Fruit fly (Drosophila melanogaster): Measurements from ENCODE around the gene CG32182.

The CG32182 gene

dm6 chr3L:17758084-17758211 is at the start of gene CG32182:
CG32182 (plus strand) TSS chr3L:17758112.
- no peak for TF ChIP-seq Hr38 (GFP tag; optimal IDR thresholded peaks at IDR 0.05)
- no peak for TF ChIP-seq Smox (GFP tag; optimal IDR thresholded peaks at IDR 0.05)
- no peak for TF ChIP-seq CG7368 (GFP tag; optimal IDR thresholded peaks at IDR 0.05)
- TF ChIP-seq Blimp-1 (GFP tag; optimal IDR thresholded peaks at IDR 0.05), result no peak
- no peak for TF ChIP-seq fd59A (GFP tag; optimal IDR thresholded peaks at IDR 0.05)
- TF ChIP-seq CG10631 (GFP tag; optimal IDR thresholded peaks at IDR 0.05), result no peak
- TF ChIP-seq CG6808 (GFP tag; optimal IDR thresholded peaks at IDR 0.05), result no peak
- TF ChIP-seq Lpt (GFP tag; optimal IDR thresholded peaks at IDR 0.05), result no peak
- TF ChIP-seq CG16779 (tag; optimal IDR thresholded peaks at IDR 0.05), result no peak
- no peak for TF ChIP-seq Eip78C (GFP tag)
- TF ChIP-seq Ets96B (tag; optimal IDR thresholded peaks at IDR 0.05), result no peak
- no peak for TF ChIP-seq pdm3 (GFP tag; optimal IDR thresholded peaks at IDR 0.05)
- TF ChIP-seq Sox14 (GFP tag; optimal IDR thresholded peaks at IDR 0.05), result no peak
- no peak for TF ChIP-seq CG6276 (GFP tag; optimal IDR thresholded peaks at IDR 0.05)
- TF ChIP-seq svp (GFP tag), result no peak
- TF ChIP-seq CG6792 (GFP tag; optimal IDR thresholded peaks at IDR 0.05), result no peak
- TF ChIP-seq CG8319 (GFP tag; optimal IDR thresholded peaks at IDR 0.05), result no peak
- TF ChIP-seq eg (GFP tag; IDR thresholded peaks at IDR 0.05), result no peak
- TF ChIP-seq CG6163 (GFP tag; IDR thresholded peaks at IDR 0.05), result no peak
- TF ChIP-seq acj6 (GFP tag; optimal IDR thresholded peaks at IDR 0.05), result no peak

DNA sequence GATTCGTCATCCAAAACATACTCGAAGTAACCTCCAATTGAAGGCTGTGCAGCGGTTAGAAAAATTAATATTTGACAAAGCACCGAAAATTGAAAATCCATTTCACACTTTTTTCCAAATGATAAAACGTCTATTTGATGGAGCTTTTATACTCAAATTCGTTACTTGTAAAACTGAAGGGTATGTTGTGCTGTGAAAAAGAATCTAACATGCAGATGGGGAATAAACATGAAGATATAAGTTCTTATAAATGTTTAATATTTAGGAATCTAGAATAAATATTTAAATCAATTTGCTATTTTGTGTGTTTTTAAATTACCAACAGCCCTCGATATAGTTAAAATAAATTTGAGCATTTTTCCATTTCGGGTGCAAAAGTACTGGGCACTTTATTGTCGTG is 38.2 kb upstream of the CG32182 start, which contains the start of gene CheB74a:
Gene CheB74a (minus strand): TSS at position 101 of the 400 bp plus-strand sequence.
- TF ChIP-seq salr (GFP tag; optimal IDR thresholded peaks at IDR 0.05), result no peak
- TF ChIP-seq dsx (GFP tag; optimal IDR thresholded peaks at IDR 0.05; ENCODE audit: poor library complexity, severe bottlenecking), result no peak
- no peak for TF ChIP-seq fd85E (GFP tag; optimal IDR thresholded peaks at IDR 0.05)
- TF ChIP-seq CG9139 (GFP tag; optimal IDR thresholded peaks at IDR 0.05), result no peak
- no peak for TF ChIP-seq ss (GFP tag; optimal IDR thresholded peaks at IDR 0.05)
- no peak for TF ChIP-seq Sox15 (GFP tag; optimal IDR thresholded peaks at IDR 0.05)
- TF ChIP-seq eg (GFP tag; IDR thresholded peaks at IDR 0.05), result no peak
- no peak for TF ChIP-seq vri (GFP tag; optimal IDR thresholded peaks at IDR 0.05)
- no peak for TF ChIP-seq CG11294 (GFP tag; IDR thresholded peaks at IDR 0.05)
- no peak for TF ChIP-seq fd59A (GFP tag; optimal IDR thresholded peaks at IDR 0.05)
- TF ChIP-seq CG8119 (GFP tag; IDR thresholded peaks at IDR 0.05), result no peak
- no peak for TF ChIP-seq CG11762 (GFP tag; optimal IDR thresholded peaks at IDR 0.05; ENCODE audit: insufficient read depth)

DNA sequence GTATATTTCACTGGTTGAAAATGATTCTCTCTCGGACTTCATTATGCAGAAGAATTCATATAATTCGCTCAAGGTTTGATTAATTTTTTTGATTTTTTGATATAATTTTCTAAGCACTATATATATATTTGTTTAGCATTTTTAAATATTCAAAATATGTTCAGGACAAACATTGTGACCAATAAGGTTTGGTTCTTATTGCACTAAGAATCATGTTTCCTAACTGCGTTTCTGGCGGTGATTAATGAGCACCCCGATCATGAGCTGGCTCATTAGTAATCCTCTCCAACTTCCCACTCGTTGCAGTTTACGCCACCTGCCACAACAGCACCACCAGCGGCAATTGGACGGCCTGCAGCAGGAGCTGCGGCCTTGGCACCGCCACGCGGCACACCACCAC is 28.6 kb upstream of the CG32182 start, which contains the start of gene CG6052:
Gene CG6052 (minus strand): TSS at position 101 of the 400 bp plus-strand sequence.
- TF ChIP-seq CG9139 (GFP tag; optimal IDR thresholded peaks at IDR 0.05) (no peak), Ets21C (GFP tag; optimal IDR thresholded peaks at IDR 0.05) (no peak), CG3919 (GFP tag; optimal IDR thresholded peaks at IDR 0.05) (no peak), net (GFP tag; optimal IDR thresholded peaks at IDR 0.05) (no peak), achi (GFP tag; optimal IDR thresholded peaks at IDR 0.05) (no peak)

DNA sequence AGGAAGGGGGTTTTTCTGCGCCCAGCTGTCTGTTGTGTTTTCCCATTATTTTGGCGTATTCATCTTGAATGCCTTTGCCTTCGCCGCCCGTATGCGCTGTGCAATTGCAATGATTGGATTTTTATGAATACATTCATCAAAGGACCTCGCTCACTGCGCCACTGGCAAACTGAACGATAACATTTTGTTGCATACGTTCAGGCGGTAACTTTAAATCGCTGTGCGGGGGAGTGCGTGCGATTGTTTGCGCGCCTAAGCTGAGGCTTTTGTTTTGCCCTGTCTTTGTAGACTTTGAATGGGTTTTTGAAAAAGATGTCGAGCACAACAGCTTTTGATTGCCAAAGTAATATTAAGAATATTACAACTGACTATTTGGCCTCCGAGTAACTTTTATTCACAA is 18.3 kb upstream of the CG32182 start:
- TF ChIP-seq eg (GFP tag; IDR thresholded peaks at IDR 0.05) (no peak), CG6808 (GFP tag; optimal IDR thresholded peaks at IDR 0.05) (no peak), fd85E (GFP tag; optimal IDR thresholded peaks at IDR 0.05) (no peak)

DNA sequence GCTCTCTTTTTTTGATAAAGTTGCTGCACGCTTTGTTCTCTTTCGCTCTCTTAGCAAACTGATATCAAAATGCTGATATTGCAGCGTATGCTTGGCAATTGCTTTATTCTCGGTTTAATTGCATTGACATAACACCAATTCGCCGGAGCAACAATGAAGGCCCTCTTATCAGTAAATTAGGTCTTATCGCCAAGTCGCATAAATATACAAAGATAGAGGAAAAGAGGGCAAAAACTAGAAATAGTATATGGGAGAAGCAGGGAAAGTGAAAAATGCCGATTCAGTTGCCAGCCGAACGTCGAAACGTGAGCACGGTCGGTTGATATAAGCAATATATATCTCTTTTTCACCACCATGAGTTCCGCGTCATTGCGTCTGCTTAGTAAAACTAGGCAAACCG is 17.4 kb upstream of the CG32182 start, which contains the start of gene CG7460:
Gene CG7460 (plus strand): TSS at position 70 of the 400 bp plus-strand sequence.
- TF ChIP-seq Sox14 (GFP tag; optimal IDR thresholded peaks at IDR 0.05) (peak; percentile 6), dsx (GFP tag; optimal IDR thresholded peaks at IDR 0.05; ENCODE audit: poor library complexity, severe bottlenecking) (peak; percentile 59), CG16779 (tag; optimal IDR thresholded peaks at IDR 0.05) (peak; percentile 22), fd85E (GFP tag; optimal IDR thresholded peaks at IDR 0.05) (no peak), pdm3 (GFP tag; optimal IDR thresholded peaks at IDR 0.05) (no peak), CG9139 (GFP tag; optimal IDR thresholded peaks at IDR 0.05) (no peak), Sox102F (GFP tag; optimal IDR thresholded peaks at IDR 0.05) (no peak), spab (GFP tag; optimal IDR thresholded peaks at IDR 0.05) (no peak), Eip78C (GFP tag) (peak; percentile 63), CG1621 (tag; optimal IDR thresholded peaks at IDR 0.05) (no peak), Eip93F (GFP tag; optimal IDR thresholded peaks at IDR 0.05) (no peak), Hr4 (GFP tag; optimal IDR thresholded peaks at IDR 0.05) (no peak), CG8119 (GFP tag; IDR thresholded peaks at IDR 0.05) (no peak), CG3032 (tag; optimal IDR thresholded peaks at IDR 0.05) (no peak), CG6163 (GFP tag; IDR thresholded peaks at IDR 0.05) (no peak), Sox15 (GFP tag; optimal IDR thresholded peaks at IDR 0.05) (no peak), CG4318 (GFP tag; optimal IDR thresholded peaks at IDR 0.05) (no peak), salr (GFP tag; optimal IDR thresholded peaks at IDR 0.05) (no peak), fkh (GFP tag; optimal IDR thresholded peaks at IDR 0.05) (peak; percentile 49), vri (GFP tag; optimal IDR thresholded peaks at IDR 0.05) (peak; percentile 94), Ets21C (GFP tag; optimal IDR thresholded peaks at IDR 0.05) (no peak), cyc (GFP tag; optimal IDR thresholded peaks at IDR 0.05) (no peak), Gug (GFP tag; IDR thresholded peaks at IDR 0.05) (no peak), CG6808 (GFP tag; optimal IDR thresholded peaks at IDR 0.05) (no peak), CG8319 (GFP tag; optimal IDR thresholded peaks at IDR 0.05) (no peak), svp (GFP tag) (peak; percentile 61)

Data from whole organism, prepupa.